Worm (Caenorhabditis elegans): ENCODE measurements around the gene znf-207.

- TF ChIP-seq sem-4 (tag; optimal IDR thresholded peaks at IDR 0.05): no peak
- TF ChIP-seq snpc-4 (tag; optimal IDR thresholded peaks at IDR 0.05): no peak
- TF ChIP-seq lin-39 (tag; optimal IDR thresholded peaks at IDR 0.05): no peak
- TF ChIP-seq lin-13 (GFP tag; optimal IDR thresholded peaks at IDR 0.05): no peak
- TF ChIP-seq sma-3 (GFP tag; optimal IDR thresholded peaks at IDR 0.05): no peak
- no peak for TF ChIP-seq lsy-2 (tag; optimal IDR thresholded peaks at IDR 0.05)
- no peak for TF ChIP-seq fos-1 (tag; optimal IDR thresholded peaks at IDR 0.05)
- TF ChIP-seq nhr-12 (tag; optimal IDR thresholded peaks at IDR 0.05): no peak
- no peak for TF ChIP-seq unc-55 (GFP tag; optimal IDR thresholded peaks at IDR 0.05)
- TF ChIP-seq ceh-16 (tag; optimal IDR thresholded peaks at IDR 0.05): no peak
- no peak for TF ChIP-seq peb-1 (tag; optimal IDR thresholded peaks at IDR 0.05)
- no peak for TF ChIP-seq ztf-4 (tag; optimal IDR thresholded peaks at IDR 0.05)
Observed at ce11 chrIV:11261535-11261934, 49.2 kb upstream of the znf-207 start, which contains the start of gene F54D1.1.
